Worm (Caenorhabditis elegans): ENCODE results near the gene M106.8.

The M106.8 gene

DNA sequence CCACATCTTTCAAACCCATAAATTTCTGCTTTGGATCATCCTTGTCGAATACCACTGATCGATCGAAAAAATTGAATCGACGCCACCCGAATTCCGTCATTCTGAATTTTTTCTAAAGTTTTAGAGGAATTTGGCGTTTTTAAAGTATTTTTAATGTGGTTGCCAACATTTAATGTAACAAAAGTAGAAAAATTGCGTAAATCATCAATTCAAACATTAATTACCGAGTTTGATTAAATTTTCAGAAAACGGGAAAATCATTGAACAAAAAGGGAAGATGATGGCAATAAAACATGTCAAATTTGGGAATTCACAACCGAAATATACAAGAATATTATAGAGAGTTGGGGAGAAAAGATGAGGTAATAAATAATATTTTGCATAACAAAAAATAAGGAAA, 50.0 kb downstream of the M106.8 start, which contains the start of gene vps-11:
Gene vps-11, minus strand, starts transcription at position 101 of the 400 bp plus-strand sequence.
- no peak for TF ChIP-seq ceh-9 (tag; optimal IDR thresholded peaks at IDR 0.05)
- no peak for TF ChIP-seq che-1 (tag; optimal IDR thresholded peaks at IDR 0.05)
- no peak for TF ChIP-seq lin-11 (tag; optimal IDR thresholded peaks at IDR 0.05)
- no peak for TF ChIP-seq madf-2 (tag; optimal IDR thresholded peaks at IDR 0.05)
- TF ChIP-seq ceh-22 (tag; optimal IDR thresholded peaks at IDR 0.05) = no peak
- no peak for TF ChIP-seq ttx-3 (tag; optimal IDR thresholded peaks at IDR 0.05)
- TF ChIP-seq pha-4 (tag; optimal IDR thresholded peaks at IDR 0.05) = no peak
- no peak for TF ChIP-seq sox-4 (tag; optimal IDR thresholded peaks at IDR 0.05)
- no peak for TF ChIP-seq ahr-1 (tag; optimal IDR thresholded peaks at IDR 0.05)
- TF ChIP-seq ceh-14 (tag; optimal IDR thresholded peaks at IDR 0.05) = no peak
- TF ChIP-seq hlh-6 (tag; optimal IDR thresholded peaks at IDR 0.05) = no peak
- TF ChIP-seq unc-42 (tag; optimal IDR thresholded peaks at IDR 0.05) = no peak
- TF ChIP-seq T23F11.4 (GFP tag; optimal IDR thresholded peaks at IDR 0.05) = no peak
- TF ChIP-seq nhr-232 (tag; optimal IDR thresholded peaks at IDR 0.05) = no peak
- TF ChIP-seq fkh-10 (GFP tag; optimal IDR thresholded peaks at IDR 0.05) = no peak
- no peak for TF ChIP-seq ama-1 (optimal IDR thresholded peaks at IDR 0.05)
- no peak for TF ChIP-seq ceh-24 (tag; optimal IDR thresholded peaks at IDR 0.05)

DNA sequence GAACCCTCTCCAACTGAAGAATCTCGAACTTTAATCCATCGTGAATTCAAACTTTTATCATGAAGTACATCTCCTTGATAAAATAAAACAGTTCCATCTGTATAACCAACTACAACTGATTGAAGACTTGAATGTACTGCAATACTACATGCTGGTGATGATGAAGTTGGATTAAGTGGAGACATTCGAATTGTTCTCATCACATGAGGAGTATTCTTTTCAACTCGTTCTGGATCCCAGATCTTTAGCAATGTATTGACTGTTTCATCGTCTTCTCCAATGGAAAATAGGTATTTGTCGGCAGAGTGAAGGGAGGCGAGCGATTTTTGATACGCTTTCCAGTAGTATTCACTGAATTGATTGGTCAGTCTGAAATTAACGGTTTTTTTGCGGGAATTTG, 50.8 kb downstream of the M106.8 start:
- TF ChIP-seq ama-1 (optimal IDR thresholded peaks at IDR 0.05) = no peak
- no peak for TF ChIP-seq C08G9.2 (tag; optimal IDR thresholded peaks at IDR 0.05)
- TF ChIP-seq gmeb-2 (tag; optimal IDR thresholded peaks at IDR 0.05) = no peak
- TF ChIP-seq nfya-1 (tag; optimal IDR thresholded peaks at IDR 0.05) = no peak
- TF ChIP-seq ceh-31 (tag; optimal IDR thresholded peaks at IDR 0.05) = no peak
- TF ChIP-seq ceh-48 (tag; optimal IDR thresholded peaks at IDR 0.05) = no peak
- TF ChIP-seq pax-1 (tag; optimal IDR thresholded peaks at IDR 0.05) = no peak
- no peak for TF ChIP-seq K02D7.2 (tag; optimal IDR thresholded peaks at IDR 0.05)
- no peak for TF ChIP-seq tbx-2 (tag; optimal IDR thresholded peaks at IDR 0.05)
- TF ChIP-seq ceh-14 (tag; optimal IDR thresholded peaks at IDR 0.05) = no peak
- no peak for TF ChIP-seq elt-2 (tag; optimal IDR thresholded peaks at IDR 0.05)
- TF ChIP-seq pros-1 (tag; optimal IDR thresholded peaks at IDR 0.05) = no peak
- no peak for TF ChIP-seq hlh-8 (tag; optimal IDR thresholded peaks at IDR 0.05)
- TF ChIP-seq pat-9 (tag; optimal IDR thresholded peaks at IDR 0.05) = no peak
- no peak for TF ChIP-seq lim-6 (tag; optimal IDR thresholded peaks at IDR 0.05)

All from whole organism, late embryonic.